Fruit fly (Drosophila melanogaster) whole organism, embryonic: ENCODE data around the gene Pif1B.

Experiments used
- Abd-B ChIP-seq: fragments of 200-800 bp; sonication (Bioruptor generic); optimal IDR thresholded peaks from 2 replicates; lab custom pipeline; 2018; ENCODE audit warnings: missing biosample characterization, mild to moderate bottlenecking, missing genetic modification characterization, moderate library complexity
- Aef1 ChIP-seq: fragments of 200-800 bp; sonication (Bioruptor generic); IDR thresholded peaks from 3 replicates; pipeline ENCODE4 v1.3.6; 2022; ENCODE audit warnings: missing biosample characterization, missing genetic modification characterization
- Asciz ChIP-seq: fragments of 200-800 bp; sonication (Bioruptor generic); optimal IDR thresholded peaks from 2 replicates; lab custom pipeline; 2017; ENCODE audit warnings: missing biosample characterization, mild to moderate bottlenecking, missing genetic modification characterization, missing genetic modification reagents
- B-H1 ChIP-seq: fragments of 200-800 bp; sonication (Bioruptor generic); IDR thresholded peaks from 3 replicates; pipeline ENCODE4 v1.3.6; 2022; ENCODE audit warnings: missing biosample characterization, missing genetic modification characterization
- BtbVII ChIP-seq: fragments of 200-800 bp; sonication (Bioruptor generic); optimal IDR thresholded peaks from 3 replicates; lab custom pipeline; 2017; ENCODE audit warnings: missing biosample characterization, mild to moderate bottlenecking, missing genetic modification characterization
- CG12769 ChIP-seq: fragments of 200-800 bp; sonication (Bioruptor generic); optimal IDR thresholded peaks from 2 replicates; lab custom pipeline; 2019; ENCODE audit warnings: missing biosample characterization, mild to moderate bottlenecking, missing genetic modification characterization, moderate library complexity
- CG1603 ChIP-seq: fragments of 200-800 bp; sonication (Bioruptor generic); optimal IDR thresholded peaks from 2 replicates; lab custom pipeline; 2019; ENCODE audit warnings: missing biosample characterization, mild to moderate bottlenecking, missing genetic modification characterization, moderate library complexity
- CG16863 ChIP-seq: fragments of 200-800 bp; sonication (Bioruptor generic); optimal IDR thresholded peaks from 3 replicates; lab custom pipeline; 2016; ENCODE audit warnings: missing biosample characterization, missing genetic modification characterization
- CG17912 ChIP-seq: fragments of 200-800 bp; sonication (Bioruptor generic); optimal IDR thresholded peaks from 2 replicates; lab custom pipeline; 2018; ENCODE audit warnings: missing biosample characterization, mild to moderate bottlenecking, missing genetic modification characterization
- CG2712 ChIP-seq: fragments of 200-800 bp; optimal IDR thresholded peaks from 3 replicates; lab custom pipeline; 2019; ENCODE audit warnings: missing biosample characterization, mild to moderate bottlenecking, missing genetic modification characterization, moderate library complexity
- CG2889 ChIP-seq: fragments of 200-800 bp; sonication (Bioruptor generic); IDR thresholded peaks from 3 replicates; pipeline ENCODE4 v1.3.6; 2022; ENCODE audit warnings: missing biosample characterization, missing genetic modification characterization
- CG4328 ChIP-seq: fragments of 200-800 bp; sonication (Bioruptor generic); optimal IDR thresholded peaks from 3 replicates; lab custom pipeline; 2017; ENCODE audit warnings: missing biosample characterization, missing genetic modification reagents, missing genetic modification characterization
- CG6254 ChIP-seq: fragments of 200-800 bp; sonication (Bioruptor generic); optimal IDR thresholded peaks from 3 replicates; lab custom pipeline; 2017; ENCODE audit warnings: mild to moderate bottlenecking, missing biosample characterization, missing genetic modification reagents, missing genetic modification characterization
- CG6654 ChIP-seq: fragments of 200-800 bp; sonication (Bioruptor generic); optimal IDR thresholded peaks from 2 replicates; lab custom pipeline; 2017; ENCODE audit warnings: missing biosample characterization, mild to moderate bottlenecking, missing genetic modification characterization
- CG6765 ChIP-seq: fragments of 200-800 bp; sonication (Bioruptor generic); optimal IDR thresholded peaks from 3 replicates; lab custom pipeline; 2017; ENCODE audit warnings: missing biosample characterization, mild to moderate bottlenecking, missing genetic modification characterization
- CG7745 ChIP-seq: fragments of 200-800 bp; sonication (Bioruptor generic); optimal IDR thresholded peaks from 2 replicates; lab custom pipeline; 2018; ENCODE audit warnings: missing biosample characterization, mild to moderate bottlenecking, missing genetic modification characterization, moderate library complexity
- CG7786 ChIP-seq: fragments of 200-800 bp; sonication (Bioruptor generic); optimal IDR thresholded peaks from 2 replicates; lab custom pipeline; 2016; ENCODE audit warnings: missing biosample characterization, missing genetic modification characterization
- CG7963 ChIP-seq: fragments of 200-800 bp; sonication (Bioruptor generic); IDR thresholded peaks from 3 replicates; pipeline ENCODE4 v1.3.6; 2022; ENCODE audit warnings: missing biosample characterization, missing genetic modification characterization; ENCODE audit not compliant: partially characterized antibody
- CG8290 ChIP-seq, 3 experiments: fragments of 200-800 bp; sonication (Bioruptor generic); optimal IDR thresholded peaks; 2 replicates each; lab custom pipeline; 2016 to 2019; ENCODE audit warnings: missing biosample characterization in 3 of 3, missing genetic modification characterization in 3 of 3, mild to moderate bottlenecking in 2 of 3, moderate library complexity in 1 of 3
- CG9609 ChIP-seq: fragments of 200-800 bp; sonication (Bioruptor generic); optimal IDR thresholded peaks from 3 replicates; lab custom pipeline; 2016; ENCODE audit warnings: missing biosample characterization, missing genetic modification characterization
- D19A ChIP-seq: fragments of 200-800 bp; optimal IDR thresholded peaks from 3 replicates; lab custom pipeline; 2019; ENCODE audit warnings: missing biosample characterization, mild to moderate bottlenecking, missing genetic modification characterization, moderate library complexity
- Dfd ChIP-seq, 2 experiments: fragments of >200 bp; optimal IDR thresholded peaks; 2 replicates each; lab custom pipeline; 2017; ENCODE audit warnings: missing biosample characterization in 2 of 2, missing genetic modification characterization in 2 of 2
- GATAe ChIP-seq: fragments of 200-800 bp; sonication (Bioruptor generic); conservative IDR thresholded peaks from 2 replicates; pipeline ENCODE4 v1.3.6; 2022; ENCODE audit warnings: missing biosample characterization, missing genetic modification characterization
- H15 ChIP-seq: fragments of 200-800 bp; sonication (Bioruptor generic); IDR thresholded peaks from 3 replicates; pipeline ENCODE4 v1.3.6; 2022; ENCODE audit warnings: missing biosample characterization, missing genetic modification characterization
- HHEX ChIP-seq: fragments of 200-800 bp; sonication (Bioruptor generic); optimal IDR thresholded peaks from 3 replicates; lab custom pipeline; 2017; ENCODE audit warnings: missing biosample characterization, mild to moderate bottlenecking, missing genetic modification characterization, missing genetic modification reagents
- HmgD ChIP-seq: fragments of 200-800 bp; sonication (Bioruptor generic); optimal IDR thresholded peaks from 3 replicates; lab custom pipeline; 2016; ENCODE audit warnings: missing biosample characterization, missing genetic modification characterization
- NC2β ChIP-seq: fragments of 200-800 bp; sonication (Bioruptor generic); optimal IDR thresholded peaks from 2 replicates; lab custom pipeline; 2016; ENCODE audit warnings: missing biosample characterization, missing genetic modification characterization
- Neu2 ChIP-seq: fragments of 200-800 bp; sonication (Bioruptor generic); optimal IDR thresholded peaks from 3 replicates; lab custom pipeline; 2016; ENCODE audit warnings: missing biosample characterization, missing genetic modification characterization, borderline replicate concordance
- Six4 ChIP-seq: fragments of 200-800 bp; sonication (Bioruptor generic); optimal IDR thresholded peaks from 2 replicates; lab custom pipeline; 2016; ENCODE audit warnings: missing biosample characterization, missing genetic modification characterization
- Ssrp ChIP-seq: fragments of 200-800 bp; sonication (Bioruptor generic); optimal IDR thresholded peaks from 2 replicates; lab custom pipeline; 2018; ENCODE audit warnings: missing biosample characterization, mild to moderate bottlenecking, missing genetic modification characterization, moderate library complexity
- al ChIP-seq: fragments of 200-800 bp; sonication (Bioruptor generic); IDR thresholded peaks from 2 replicates; pipeline ENCODE4 v1.3.6; 2022; ENCODE audit warnings: missing biosample characterization, missing genetic modification characterization
- bowl ChIP-seq: fragments of 200-800 bp; sonication (Bioruptor generic); IDR thresholded peaks from 2 replicates; pipeline ENCODE4 v1.3.6; 2022; ENCODE audit warnings: missing biosample characterization, missing genetic modification characterization
- dati ChIP-seq: fragments of 200-800 bp; sonication (Bioruptor generic); IDR thresholded peaks from 2 replicates; pipeline ENCODE4 v1.3.6; 2022; ENCODE audit warnings: missing biosample characterization, missing genetic modification characterization
- dm ChIP-seq: fragments of 200-800 bp; sonication (Bioruptor generic); optimal IDR thresholded peaks from 3 replicates; lab custom pipeline; 2016; ENCODE audit warnings: missing biosample characterization, missing genetic modification characterization
- emc ChIP-seq: fragments of 200-800 bp; sonication (Bioruptor generic); optimal IDR thresholded peaks from 2 replicates; lab custom pipeline; 2016; ENCODE audit warnings: missing biosample characterization, missing genetic modification characterization
- gro ChIP-seq: fragments of 200-800 bp; sonication (Bioruptor generic); optimal IDR thresholded peaks from 2 replicates; lab custom pipeline; 2016; ENCODE audit warnings: missing biosample characterization, missing genetic modification characterization
- hbn ChIP-seq: fragments of 200-800 bp; sonication (Bioruptor generic); IDR thresholded peaks from 2 replicates; pipeline ENCODE4 v1.3.6; 2022; ENCODE audit warnings: missing biosample characterization, missing genetic modification characterization; ENCODE audit not compliant: partially characterized antibody
- kni ChIP-seq: fragments of 200-800 bp; sonication (Bioruptor generic); optimal IDR thresholded peaks from 3 replicates; lab custom pipeline; 2017; ENCODE audit warnings: mild to moderate bottlenecking, missing biosample characterization, missing genetic modification reagents, missing genetic modification characterization
- lilli ChIP-seq: fragments of 200-800 bp; sonication (Bioruptor generic); optimal IDR thresholded peaks from 3 replicates; lab custom pipeline; 2016; ENCODE audit warnings: missing biosample characterization, missing genetic modification characterization
- maf-S ChIP-seq: fragments of 200-800 bp; sonication (Bioruptor generic); optimal IDR thresholded peaks from 2 replicates; lab custom pipeline; 2016; ENCODE audit warnings: missing biosample characterization, missing genetic modification characterization
- nerfin-2 ChIP-seq: fragments of 200-800 bp; sonication (Bioruptor generic); IDR thresholded peaks from 2 replicates; pipeline ENCODE4 v1.3.6; 2022; ENCODE audit warnings: missing biosample characterization, missing genetic modification characterization; ENCODE audit not compliant: partially characterized antibody
- org-1 ChIP-seq: fragments of 200-800 bp; sonication (Bioruptor generic); optimal IDR thresholded peaks from 2 replicates; lab custom pipeline; 2017; ENCODE audit warnings: missing biosample characterization, missing genetic modification characterization
- peb ChIP-seq: fragments of 200-800 bp; sonication (Bioruptor generic); IDR thresholded peaks from 2 replicates; pipeline ENCODE4 v1.3.6; 2022; ENCODE audit warnings: missing biosample characterization, missing genetic modification characterization
- psq ChIP-seq: fragments of 200-800 bp; sonication (Bioruptor generic); optimal IDR thresholded peaks from 2 replicates; lab custom pipeline; 2017; ENCODE audit warnings: missing biosample characterization, missing genetic modification characterization
- sim ChIP-seq: fragments of 200-800 bp; sonication (Bioruptor generic); IDR thresholded peaks from 2 replicates; pipeline ENCODE4 v1.3.6; 2022; ENCODE audit warnings: missing biosample characterization, missing genetic modification characterization
- slp2 ChIP-seq: fragments of 200-800 bp; sonication (Bioruptor generic); optimal IDR thresholded peaks from 2 replicates; lab custom pipeline; 2016; ENCODE audit warnings: missing biosample characterization, missing genetic modification characterization
- sna ChIP-seq: fragments of 200-800 bp; sonication (Bioruptor generic); IDR thresholded peaks from 2 replicates; pipeline ENCODE4 v1.3.6; 2022; ENCODE audit warnings: missing biosample characterization, missing genetic modification characterization; ENCODE audit not compliant: partially characterized antibody
- wek ChIP-seq: fragments of 200-800 bp; sonication (Bioruptor generic); optimal IDR thresholded peaks from 3 replicates; lab custom pipeline; 2018; ENCODE audit warnings: missing biosample characterization, mild to moderate bottlenecking, missing genetic modification characterization, moderate library complexity
- zen ChIP-seq: fragments of 200-800 bp; sonication (Bioruptor generic); optimal IDR thresholded peaks from 3 replicates; lab custom pipeline; 2018; ENCODE audit warnings: missing biosample characterization, mild to moderate bottlenecking, missing genetic modification characterization, moderate library complexity

Gene Pif1B

DNA sequence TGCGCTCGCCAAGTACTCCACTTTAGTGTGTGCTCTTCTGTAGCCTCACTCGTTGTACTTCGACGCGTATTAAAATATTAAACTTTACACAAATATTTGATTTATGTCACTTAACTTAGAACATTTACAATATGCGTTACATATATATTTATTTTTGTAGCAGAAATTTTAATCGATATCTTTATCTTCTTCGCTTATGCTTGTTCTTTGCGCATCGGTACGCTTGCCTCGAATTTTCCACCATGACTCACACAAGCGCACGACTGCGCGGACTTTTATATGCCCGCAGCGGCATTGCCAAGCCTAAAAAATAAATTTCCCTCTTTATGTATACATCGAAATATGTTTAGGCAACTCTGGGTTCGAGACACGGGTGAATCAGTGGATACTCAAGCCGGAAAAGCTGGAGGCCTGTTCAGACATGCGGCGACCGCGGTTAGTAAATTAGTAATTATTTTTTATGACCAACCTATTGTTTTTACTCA, 19.5 kb upstream of the Pif1B start, which contains the start of gene aqz (continued):
- TF ChIP-seq CG4328 (GFP tag; lab: Kevin White, UChicago) (no peak), BtbVII (GFP tag; lab: Kevin White, UChicago) (peak; percentile 22), Aef1 (0 out of 3 replicates have a peak, but pooled peaks have one; percentile 23), CG2712 (tag; lab: Kevin White, UChicago) (peak; percentile 67), kni (GFP tag; lab: Kevin White, UChicago) (peak; percentile 70), CG6765 (GFP tag; lab: Kevin White, UChicago) (peak; percentile 70), Abd-B (peak; percentile 77), dm (peak; percentile 67), CG2889 (GFP tag; lab: Robert Waterston, UW) (peak; percentile 39; the same call in 1 of the 3 replicates), org-1 (GFP tag; lab: Kevin White, UChicago) (no peak), psq (GFP tag; lab: Kevin White, UChicago) (peak; percentile 31), dati (GFP tag; lab: Robert Waterston, UW) (0 out of 2 replicates have a peak, but pooled peaks have one; percentile 33), nerfin-2 (GFP tag; lab: Robert Waterston, UW) (peak; percentile 43; the same call in 1 of the 2 replicates), gro (peak; percentile 72), Six4 (no peak), GATAe (GFP tag; lab: Robert Waterston, UW) (no peak), CG16863 (peak; percentile 33), wek (GFP tag; lab: Kevin White, UChicago) (peak; percentile 60), zen (tag; lab: Kevin White, UChicago) (peak; percentile 80), CG12769 (tag; lab: Kevin White, UChicago) (peak; percentile 81), B-H1 (GFP tag; lab: Robert Waterston, UW) (peak; percentile 21; the same call in 1 of the 3 replicates), al (0 out of 2 replicates have a peak, but pooled peaks have one; percentile 25), Ssrp (tag; lab: Kevin White, UChicago) (no peak), NC2β (GFP tag; lab: Kevin White, UChicago) (peak; percentile 81), CG9609 (peak; percentile 53), HmgD (peak; percentile 81), CG7963 (GFP tag; lab: Robert Waterston, UW) (no peak), CG6254 (peak; percentile 8), CG1603 (tag; lab: Kevin White, UChicago) (peak; percentile 94), peb (GFP tag; lab: Robert Waterston, UW) (no peak), CG6654 (GFP tag; lab: Kevin White, UChicago) (no peak), maf-S (GFP tag; lab: Kevin White, UChicago) (peak; percentile 74), H15 (GFP tag; lab: Robert Waterston, UW) (no peak; the same call in 2 of the 3 replicates), Dfd (GFP tag; optimal IDR thresholded peaks at IDR 0.05; lab: Kevin White, UChicago) (no peak), hbn (GFP tag; lab: Robert Waterston, UW) (no peak; the same call in 1 of the 2 replicates), lilli (GFP tag; lab: Kevin White, UChicago) (peak; percentile 76), CG8290 (GFP tag; optimal IDR thresholded peaks at IDR 0.05; lab: Kevin White, UChicago) (no peak), CG8290 (tag; optimal IDR thresholded peaks at IDR 0.05; lab: Kevin White, UChicago) (peak in 1 of 2 experiments; percentile 89), sna (GFP tag; lab: Robert Waterston, UW) (peak; percentile 23; the same call in 1 of the 2 replicates), D19A (tag; lab: Kevin White, UChicago) (peak; percentile 64), sim (0 out of 2 replicates have a peak, but pooled peaks have one; percentile 36), HHEX (GFP tag; lab: Kevin White, UChicago) (peak; percentile 63), bowl (peak; percentile 46; the same call in 1 of the 2 replicates), Asciz (GFP tag; lab: Kevin White, UChicago) (peak; percentile 64), slp2 (GFP tag; lab: Kevin White, UChicago) (peak; percentile 46), CG7745 (peak; percentile 50), CG17912 (GFP tag; lab: Kevin White, UChicago) (peak; percentile 51), emc (GFP tag; lab: Kevin White, UChicago) (no peak), Neu2 (GFP tag; lab: Kevin White, UChicago) (peak; percentile 91), CG7786 (GFP tag; lab: Kevin White, UChicago) (no peak)
